Worm (Caenorhabditis elegans) whole organism, L3 larva: ENCODE data around the gene mtr-4.

Experiments used
- R02D3.7 ChIP-seq: fragments of 150-350 bp; optimal IDR thresholded peaks from 2 replicates; lab custom pipeline; 2014; ENCODE audit warnings: missing biosample characterization, missing genetic modification characterization
- elt-1 ChIP-seq: fragments of 150-350 bp; optimal IDR thresholded peaks from 2 replicates; lab custom pipeline; 2014; ENCODE audit warnings: missing biosample characterization, missing genetic modification characterization
- fos-1 ChIP-seq: fragments of 150-350 bp; optimal IDR thresholded peaks from 2 replicates; lab custom pipeline; 2014; ENCODE audit warnings: missing biosample characterization, missing genetic modification characterization
- nhr-11 ChIP-seq: fragments of 150-350 bp; optimal IDR thresholded peaks from 2 replicates; lab custom pipeline; 2014; ENCODE audit warnings: missing biosample characterization, missing genetic modification characterization
- nhr-25 ChIP-seq: sonication (generic microtip); optimal IDR thresholded peaks from 2 replicates; lab custom pipeline; 2017; ENCODE audit warnings: missing biosample characterization, missing genetic modification characterization
- pha-4 ChIP-seq: fragments of 150-350 bp; optimal IDR thresholded peaks from 2 replicates; lab custom pipeline; 2014; ENCODE audit warnings: missing biosample characterization, missing genetic modification reagents, missing genetic modification characterization
- unc-62 ChIP-seq: fragments of 150-350 bp; sonication (generic microtip); optimal IDR thresholded peaks from 4 replicates; lab custom pipeline; 2014; ENCODE audit warnings: missing biosample characterization, missing genetic modification reagents, missing genetic modification characterization
- ztf-11 ChIP-seq: fragments of 150-350 bp; optimal IDR thresholded peaks from 2 replicates; lab custom pipeline; 2014; ENCODE audit warnings: missing biosample characterization, missing genetic modification characterization

ce11 chrIV:9811487-9811886, 14.0 kb upstream of the mtr-4 start:
- TF ChIP-seq nhr-11 (tag; lab: Kevin White, UChicago) (no peak), nhr-25 (tag; lab: Kevin White, UChicago) (no peak), pha-4 (tag; lab: Kevin White, UChicago) (no peak), fos-1 (tag; lab: Kevin White, UChicago) (no peak), elt-1 (tag; lab: Kevin White, UChicago) (no peak), unc-62 (GFP tag; lab: Kevin White, UChicago) (no peak), R02D3.7 (tag; lab: Kevin White, UChicago) (no peak), ztf-11 (no peak)
